Fruit fly (Drosophila melanogaster) whole organism: Measurements from ENCODE around the gene ArfGAP1.

Experiments
- CG8478 ChIP-seq: fragments of >200 bp; optimal IDR thresholded peaks from 2 replicates; lab custom pipeline; 2018; ENCODE audit warnings: inconsistent platforms
- EcR ChIP-seq, 2 experiments: fragments of >200 bp; optimal IDR thresholded peaks; 2 replicates each; lab custom pipeline; 2017; ENCODE audit warnings: missing biosample characterization in 2 of 2, missing genetic modification characterization in 2 of 2, missing genetic modification reagents in 2 of 2
- psq ChIP-seq: fragments of >200 bp; optimal IDR thresholded peaks from 2 replicates; lab custom pipeline; 2017
- usp ChIP-seq: fragments of >200 bp; optimal IDR thresholded peaks from 2 replicates; lab custom pipeline; 2017; ENCODE audit warnings: missing biosample characterization, missing genetic modification characterization, mixed read lengths

dm6 chr3L:12409343-12410302 lies 7.8 kb downstream of the ArfGAP1 start:
- TF ChIP-seq psq (lab: Kevin White, UChicago) (no peak), CG8478 (lab: Kevin White, UChicago) (no peak), EcR (GFP tag; optimal IDR thresholded peaks at IDR 0.05; lab: Kevin White, UChicago) (no peak), usp (no peak)
